Worm (Caenorhabditis elegans) whole organism, L1 larva: ENCODE data around the gene fbxb-1.

Experiments
- C04F5.9 ChIP-seq: sonication (generic microtip); optimal IDR thresholded peaks from 2 replicates; lab custom pipeline; 2016; ENCODE audit warnings: missing genetic modification characterization, missing compliant biosample characterization
- ceh-88 ChIP-seq: fragments of 200-800 bp; sonication (Bioruptor generic); IDR thresholded peaks from 2 replicates; pipeline ENCODE4 v1.3.6; 2022; ENCODE audit warnings: missing genetic modification characterization, missing compliant biosample characterization
- elt-3 ChIP-seq, 6 experiments: fragments of 150-350 bp in 1 of 6; sonication (generic microtip); optimal IDR thresholded peaks; 2 replicates each; lab custom pipeline; 2017 to 2018; ENCODE audit warnings: missing biosample characterization in 6 of 6, missing genetic modification characterization in 6 of 6, inconsistent platforms in 1 of 6
- fkh-10 ChIP-seq: sonication (generic microtip); optimal IDR thresholded peaks from 2 replicates; lab custom pipeline; 2017; ENCODE audit warnings: missing biosample characterization, missing genetic modification reagents, missing genetic modification characterization
- lin-15B ChIP-seq: fragments of 150-350 bp; sonication (generic microtip); optimal IDR thresholded peaks from 3 replicates; lab custom pipeline; 2014; ENCODE audit warnings: missing biosample characterization, missing genetic modification characterization
- nhr-11 ChIP-seq: fragments of 150-350 bp; optimal IDR thresholded peaks from 2 replicates; lab custom pipeline; 2014; ENCODE audit warnings: missing biosample characterization, missing genetic modification characterization
- nhr-12 ChIP-seq: sonication (generic microtip); optimal IDR thresholded peaks from 2 replicates; lab custom pipeline; 2017; ENCODE audit warnings: missing biosample characterization, missing genetic modification characterization
- nhr-28 ChIP-seq: fragments of 150-350 bp; optimal IDR thresholded peaks from 2 replicates; lab custom pipeline; 2014; ENCODE audit warnings: missing biosample characterization, missing genetic modification characterization
- nhr-76 ChIP-seq: sonication (generic microtip); optimal IDR thresholded peaks from 2 replicates; lab custom pipeline; 2017; ENCODE audit warnings: missing biosample characterization, missing genetic modification characterization
- snpc-4 ChIP-seq: fragments of 150-350 bp; optimal IDR thresholded peaks from 2 replicates; lab custom pipeline; 2014; ENCODE audit warnings: missing biosample characterization, missing genetic modification characterization

DNA sequence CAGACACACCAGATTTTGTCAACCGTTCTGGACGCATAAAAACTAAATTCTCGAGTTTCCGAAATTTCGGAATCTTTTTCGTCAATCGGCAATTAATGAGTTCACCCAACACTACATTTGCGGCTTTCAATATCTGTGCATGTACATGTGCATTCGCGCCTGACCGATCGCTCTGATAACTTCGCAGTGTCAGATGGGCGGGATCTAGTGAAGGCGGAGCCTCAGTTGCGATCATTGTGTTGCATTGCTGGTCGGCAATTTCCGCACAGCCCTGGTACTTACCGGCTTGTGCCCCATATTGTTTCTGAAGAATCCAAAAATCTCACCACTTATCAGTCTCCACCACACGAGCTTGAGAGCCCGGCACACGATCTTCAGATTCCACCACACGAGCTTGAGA is 20.5 kb downstream of the fbxb-1 start:
- TF ChIP-seq ceh-88 (no peak), elt-3 (tag; optimal IDR thresholded peaks at IDR 0.05; lab: Kevin White, UChicago) (no peak), lin-15B (tag; lab: Kevin White, UChicago) (no peak), nhr-76 (no peak), nhr-28 (no peak), nhr-12 (tag; lab: Kevin White, UChicago) (no peak), snpc-4 (no peak), fkh-10 (GFP tag; lab: Kevin White, UChicago) (no peak), C04F5.9 (no peak), nhr-11 (tag; lab: Kevin White, UChicago) (no peak)
